Fruit fly (Drosophila melanogaster): ENCODE data around the gene CG9692.

DNA sequence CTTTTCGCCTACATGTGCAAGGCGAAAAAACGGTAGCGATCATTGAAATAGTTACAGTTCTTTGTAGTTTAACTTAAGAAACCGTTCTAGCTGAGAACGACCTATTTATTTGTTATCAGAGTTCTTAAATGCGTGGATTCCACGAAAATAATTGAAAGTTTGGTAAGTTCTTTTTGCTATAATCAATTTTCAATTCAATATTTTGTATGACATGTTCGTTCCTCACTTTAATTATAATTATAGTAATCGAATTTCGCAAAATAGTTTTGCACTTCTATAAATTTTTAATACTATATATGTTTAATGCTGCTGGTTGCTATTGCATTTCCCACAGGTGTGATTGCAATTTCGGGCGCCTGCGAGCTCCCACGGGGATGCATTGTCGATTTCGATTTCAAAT is 43.6 kb downstream of the CG9692 start:
- TF ChIP-seq insv (optimal IDR thresholded peaks at IDR 0.05) (no peak), Myc (optimal IDR thresholded peaks at IDR 0.05) (no peak), psq (optimal IDR thresholded peaks at IDR 0.05) (no peak), h (optimal IDR thresholded peaks at IDR 0.05) (no peak), Sin3A (optimal IDR thresholded peaks at IDR 0.05) (no peak)
